Fruit fly (Drosophila melanogaster) whole organism, embryonic: ENCODE data around the gene dlp.

Experiments
- Antp ChIP-seq: fragments of 200-800 bp; sonication (Bioruptor generic); optimal IDR thresholded peaks from 3 replicates; lab custom pipeline; 2016; ENCODE audit warnings: missing biosample characterization, missing genetic modification characterization
- Asciz ChIP-seq: fragments of 200-800 bp; sonication (Bioruptor generic); optimal IDR thresholded peaks from 2 replicates; lab custom pipeline; 2017; ENCODE audit warnings: missing biosample characterization, mild to moderate bottlenecking, missing genetic modification characterization, missing genetic modification reagents
- CG10462 ChIP-seq: fragments of 200-800 bp; sonication (Bioruptor generic); optimal IDR thresholded peaks from 2 replicates; lab custom pipeline; 2016; ENCODE audit warnings: missing biosample characterization, missing genetic modification characterization
- CG10959 ChIP-seq: fragments of 200-800 bp; sonication (Bioruptor generic); IDR thresholded peaks from 2 replicates; pipeline ENCODE4 v1.3.6; 2022; ENCODE audit warnings: missing biosample characterization, missing genetic modification characterization
- CG11093 ChIP-seq: fragments of 200-800 bp; sonication (Bioruptor generic); IDR thresholded peaks from 3 replicates; pipeline ENCODE4 v1.3.6; 2022; ENCODE audit warnings: missing biosample characterization, missing genetic modification characterization
- CG12104 ChIP-seq: fragments of 200-800 bp; sonication (Bioruptor generic); optimal IDR thresholded peaks from 3 replicates; lab custom pipeline; 2016; ENCODE audit warnings: missing biosample characterization, missing genetic modification characterization
- CG12942 ChIP-seq: fragments of 200-800 bp; sonication (Bioruptor generic); optimal IDR thresholded peaks from 3 replicates; lab custom pipeline; 2016; ENCODE audit warnings: missing biosample characterization, missing genetic modification characterization
- CG13287 ChIP-seq: fragments of 200-800 bp; sonication (Bioruptor generic); IDR thresholded peaks from 2 replicates; pipeline ENCODE4 v1.3.6; 2022; ENCODE audit warnings: missing biosample characterization, missing genetic modification characterization; ENCODE audit not compliant: partially characterized antibody
- CG14050 ChIP-seq: fragments of 200-800 bp; sonication (Bioruptor generic); IDR thresholded peaks from 3 replicates; pipeline ENCODE4 v1.3.6; 2022; ENCODE audit warnings: missing biosample characterization, missing genetic modification characterization
- CG14667 ChIP-seq: fragments of 200-800 bp; sonication (Bioruptor generic); IDR thresholded peaks from 2 replicates; pipeline ENCODE4 v1.3.6; 2022; ENCODE audit warnings: missing biosample characterization, missing genetic modification characterization
- CG15601 ChIP-seq: fragments of 200-800 bp; sonication (Bioruptor generic); optimal IDR thresholded peaks from 3 replicates; lab custom pipeline; 2019; ENCODE audit warnings: missing biosample characterization, mild to moderate bottlenecking, missing genetic modification characterization, moderate library complexity
- CG17328 ChIP-seq: fragments of 200-800 bp; sonication (Bioruptor generic); IDR thresholded peaks from 2 replicates; pipeline ENCODE4 v1.3.6; 2022; ENCODE audit warnings: missing biosample characterization, missing genetic modification characterization
- CG17385 ChIP-seq: fragments of 200-800 bp; sonication (Bioruptor generic); optimal IDR thresholded peaks from 3 replicates; lab custom pipeline; 2018; ENCODE audit warnings: missing biosample characterization, mild to moderate bottlenecking, missing genetic modification characterization
- CG1792 ChIP-seq: fragments of 200-800 bp; sonication (Bioruptor generic); optimal IDR thresholded peaks from 2 replicates; lab custom pipeline; 2016; ENCODE audit warnings: missing biosample characterization, missing genetic modification characterization
- CG18262 ChIP-seq: fragments of 200-800 bp; optimal IDR thresholded peaks from 3 replicates; lab custom pipeline; 2019; ENCODE audit warnings: missing biosample characterization, mild to moderate bottlenecking, missing genetic modification characterization, moderate library complexity
- CG3065 ChIP-seq: fragments of 200-800 bp; sonication (Bioruptor generic); optimal IDR thresholded peaks from 2 replicates; lab custom pipeline; 2016; ENCODE audit warnings: missing biosample characterization, missing genetic modification characterization
- CG31441 ChIP-seq: fragments of 200-800 bp; sonication (Bioruptor generic); IDR thresholded peaks from 2 replicates; pipeline ENCODE4 v1.3.6; 2022; ENCODE audit warnings: missing biosample characterization, missing genetic modification characterization
- CG32767 ChIP-seq: fragments of 200-800 bp; sonication (Bioruptor generic); IDR thresholded peaks from 2 replicates; pipeline ENCODE4 v1.3.6; 2022; ENCODE audit warnings: missing biosample characterization, missing genetic modification characterization
- CG3847 ChIP-seq: fragments of 200-800 bp; sonication (Bioruptor generic); IDR thresholded peaks from 2 replicates; pipeline ENCODE4 v1.3.6; 2022; ENCODE audit warnings: missing biosample characterization, missing genetic modification characterization
- CG3995 ChIP-seq: fragments of 200-800 bp; sonication (Bioruptor generic); optimal IDR thresholded peaks from 3 replicates; lab custom pipeline; 2016; ENCODE audit warnings: missing biosample characterization, missing genetic modification characterization
- CG5180 ChIP-seq: fragments of 200-800 bp; sonication (Bioruptor generic); optimal IDR thresholded peaks from 3 replicates; lab custom pipeline; 2017; ENCODE audit warnings: missing biosample characterization, missing genetic modification characterization, mild to moderate bottlenecking, moderate library complexity, missing genetic modification reagents
- D ChIP-seq, 2 experiments: fragments of 200-800 bp in 1 of 2; fragments of >200 bp in 1 of 2; sonication (Bioruptor generic) in 1 of 2; optimal IDR thresholded peaks; 2 replicates in 1 of 2; 3 replicates in 1 of 2; lab custom pipeline; 2017; ENCODE audit warnings: mild to moderate bottlenecking in 1 of 2, missing biosample characterization in 1 of 2, missing genetic modification characterization in 1 of 2, missing genetic modification reagents in 1 of 2
- Dbx ChIP-seq: fragments of 200-800 bp; sonication (Bioruptor generic); IDR thresholded peaks from 3 replicates; pipeline ENCODE4 v1.3.6; 2022; ENCODE audit warnings: missing biosample characterization, missing genetic modification characterization
- Drgx ChIP-seq: fragments of 200-800 bp; sonication (Bioruptor generic); IDR thresholded peaks from 2 replicates; pipeline ENCODE4 v1.3.6; 2022; ENCODE audit warnings: missing biosample characterization, missing genetic modification characterization
- Ets65A ChIP-seq: fragments of 200-800 bp; sonication (Bioruptor generic); peaks from one replicate; lab custom pipeline; 2016; ENCODE audit warnings: missing biosample characterization, missing genetic modification characterization
- Hr78 ChIP-seq, 2 experiments: fragments of 200-800 bp in 1 of 2; fragments of >200 bp in 1 of 2; sonication (Bioruptor generic) in 1 of 2; optimal IDR thresholded peaks; 2 replicates each; lab custom pipeline; 2017 to 2019; ENCODE audit warnings: missing biosample characterization in 2 of 2, missing genetic modification characterization in 2 of 2, mild to moderate bottlenecking in 1 of 2, moderate library complexity in 1 of 2
- Kr ChIP-seq: fragments of 200-800 bp; sonication (Bioruptor generic); optimal IDR thresholded peaks from 2 replicates; lab custom pipeline; 2017; ENCODE audit warnings: missing biosample characterization, mild to moderate bottlenecking, missing genetic modification characterization
- MTF-1 ChIP-seq: fragments of 200-800 bp; sonication (Bioruptor generic); optimal IDR thresholded peaks from 2 replicates; lab custom pipeline; 2018; ENCODE audit warnings: missing biosample characterization, mild to moderate bottlenecking, missing genetic modification characterization, borderline replicate concordance
- Mrtf ChIP-seq: fragments of 200-800 bp; sonication (Bioruptor generic); IDR thresholded peaks from 3 replicates; pipeline ENCODE4 v1.3.6; 2022; ENCODE audit warnings: missing biosample characterization, missing genetic modification characterization
- Oli ChIP-seq: fragments of 200-800 bp; sonication (Bioruptor generic); optimal IDR thresholded peaks from 2 replicates; lab custom pipeline; 2018; ENCODE audit warnings: missing biosample characterization, mild to moderate bottlenecking, missing genetic modification characterization, moderate library complexity
- Sin3A ChIP-seq: fragments of >200 bp; optimal IDR thresholded peaks from 2 replicates; lab custom pipeline; 2018
- TFAM ChIP-seq: fragments of 200-800 bp; sonication (Bioruptor generic); optimal IDR thresholded peaks from 2 replicates; lab custom pipeline; 2017; ENCODE audit warnings: missing biosample characterization, missing genetic modification characterization, inconsistent platforms
- bab2 ChIP-seq: fragments of 200-800 bp; sonication (Bioruptor generic); optimal IDR thresholded peaks from 2 replicates; lab custom pipeline; 2016; ENCODE audit warnings: missing biosample characterization, missing genetic modification characterization
- caup ChIP-seq: fragments of 200-800 bp; sonication (Bioruptor generic); optimal IDR thresholded peaks from 3 replicates; lab custom pipeline; 2017; ENCODE audit warnings: missing biosample characterization, mild to moderate bottlenecking, missing genetic modification characterization, moderate library complexity; ENCODE audit not compliant: severe bottlenecking
- chif ChIP-seq, 2 experiments: fragments of 200-800 bp; sonication (Bioruptor generic); optimal IDR thresholded peaks; 3 replicates each; lab custom pipeline; 2016; ENCODE audit warnings: missing biosample characterization in 2 of 2, missing genetic modification characterization in 2 of 2
- dpn ChIP-seq, 2 experiments: fragments of 200-800 bp; sonication (Bioruptor generic); optimal IDR thresholded peaks; 3 replicates each; lab custom pipeline; 2016; ENCODE audit warnings: missing biosample characterization in 2 of 2, missing genetic modification characterization in 2 of 2
- fd102C ChIP-seq: fragments of 200-800 bp; sonication (Bioruptor generic); optimal IDR thresholded peaks from 2 replicates; lab custom pipeline; 2018; ENCODE audit warnings: missing biosample characterization, mild to moderate bottlenecking, missing genetic modification characterization, moderate library complexity
- ftz-f1 ChIP-seq: fragments of 200-800 bp; sonication (Bioruptor generic); optimal IDR thresholded peaks from 2 replicates; lab custom pipeline; 2016; ENCODE audit warnings: missing biosample characterization, missing genetic modification characterization
- kah ChIP-seq: fragments of 200-800 bp; sonication (Bioruptor generic); optimal IDR thresholded peaks from 2 replicates; lab custom pipeline; 2018; ENCODE audit warnings: missing biosample characterization, mild to moderate bottlenecking, missing genetic modification characterization
- lbe ChIP-seq: fragments of 200-800 bp; sonication (Bioruptor generic); optimal IDR thresholded peaks from 2 replicates; lab custom pipeline; 2016; ENCODE audit warnings: missing biosample characterization, mild to moderate bottlenecking, missing genetic modification characterization
- mam ChIP-seq: fragments of 200-800 bp; sonication (Bioruptor generic); optimal IDR thresholded peaks from 3 replicates; lab custom pipeline; 2016; ENCODE audit warnings: missing biosample characterization, missing genetic modification characterization
- nerfin-1 ChIP-seq: fragments of 200-800 bp; sonication (Bioruptor generic); optimal IDR thresholded peaks from 3 replicates; lab custom pipeline; 2019; ENCODE audit warnings: missing biosample characterization, mild to moderate bottlenecking, missing genetic modification characterization, moderate library complexity
- oc ChIP-seq: fragments of 200-800 bp; sonication (Bioruptor generic); optimal IDR thresholded peaks from 2 replicates; lab custom pipeline; 2018; ENCODE audit warnings: missing biosample characterization, mild to moderate bottlenecking, missing genetic modification characterization, moderate library complexity
- p53 ChIP-seq: fragments of 200-800 bp; sonication (Bioruptor generic); optimal IDR thresholded peaks from 2 replicates; lab custom pipeline; 2016; ENCODE audit warnings: missing biosample characterization, missing genetic modification characterization
- pb ChIP-seq: fragments of 200-800 bp; sonication (Bioruptor generic); optimal IDR thresholded peaks from 3 replicates; lab custom pipeline; 2016; ENCODE audit warnings: missing biosample characterization, missing genetic modification characterization
- peb ChIP-seq: fragments of 200-800 bp; sonication (Bioruptor generic); IDR thresholded peaks from 2 replicates; pipeline ENCODE4 v1.3.6; 2022; ENCODE audit warnings: missing biosample characterization, missing genetic modification characterization
- sc ChIP-seq, 3 experiments: fragments of >200 bp in 2 of 3; fragments of 200-800 bp in 1 of 3; sonication (Bioruptor generic) in 1 of 3; optimal IDR thresholded peaks; 2 replicates in 2 of 3; 3 replicates in 1 of 3; lab custom pipeline; 2017; ENCODE audit warnings: mild to moderate bottlenecking in 1 of 3, missing biosample characterization in 1 of 3, missing genetic modification characterization in 1 of 3, missing genetic modification reagents in 1 of 3
- slbo ChIP-seq: fragments of 200-800 bp; sonication (Bioruptor generic); IDR thresholded peaks from 2 replicates; pipeline ENCODE4 v1.3.6; 2022; ENCODE audit warnings: missing biosample characterization, missing genetic modification characterization
- ssp ChIP-seq: fragments of 200-800 bp; sonication (Bioruptor generic); IDR thresholded peaks from 2 replicates; pipeline ENCODE4 v1.3.6; 2022; ENCODE audit warnings: missing biosample characterization, missing genetic modification characterization
- stc ChIP-seq: fragments of 200-800 bp; sonication (Bioruptor generic); IDR thresholded peaks from 2 replicates; pipeline ENCODE4 v1.3.6; 2022; ENCODE audit warnings: missing biosample characterization, missing genetic modification characterization

Gene dlp

DNA sequence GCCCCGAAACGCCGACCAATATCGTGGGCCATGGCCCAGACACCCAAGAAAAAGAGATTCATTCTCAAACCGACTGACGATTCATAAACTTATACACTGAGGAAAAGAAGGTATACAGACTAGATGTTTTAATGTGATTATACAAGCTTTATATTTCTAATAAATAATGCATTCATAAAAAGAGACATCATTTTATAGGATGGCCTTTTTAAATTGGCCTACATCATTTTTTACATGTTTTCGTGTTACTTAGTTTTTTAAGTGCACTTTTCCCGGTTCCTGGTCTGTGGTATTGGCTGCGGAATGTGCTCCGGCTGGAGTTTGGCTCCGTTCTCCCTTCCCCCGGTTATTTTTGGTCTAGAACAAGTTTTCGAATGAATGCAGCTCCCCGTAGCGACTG lies 20.2 kb downstream of the dlp start (continued):
- peak in 1 of 2 experiments; percentile 64 for TF ChIP-seq Hr78 (GFP tag; optimal IDR thresholded peaks at IDR 0.05; lab: Kevin White, UChicago)
- no peak for TF ChIP-seq sc (optimal IDR thresholded peaks at IDR 0.05; lab: Kevin White, UChicago)
- TF ChIP-seq sc (GFP tag; optimal IDR thresholded peaks at IDR 0.05; lab: Kevin White, UChicago), result peak; percentile 87
- TF ChIP-seq pb (GFP tag; lab: Kevin White, UChicago), result no peak
- TF ChIP-seq CG1792 (GFP tag; lab: Kevin White, UChicago), result peak; percentile 41
- TF ChIP-seq chif (GFP tag; optimal IDR thresholded peaks at IDR 0.05; lab: Kevin White, UChicago), result peak; percentile 84 to 89
- peak; percentile 62 for TF ChIP-seq ssp (GFP tag; lab: Robert Waterston, UW)
- peak; percentile 81 for TF ChIP-seq Oli
- peak; percentile 66; the same call in 2 of the 3 replicates for TF ChIP-seq CG11093 (GFP tag; lab: Robert Waterston, UW)
- peak; percentile 12 for TF ChIP-seq Antp (GFP tag; lab: Kevin White, UChicago)
- peak; percentile 90 for TF ChIP-seq Ets65A (GFP tag; lab: Kevin White, UChicago)
- TF ChIP-seq CG3995, result no peak
- TF ChIP-seq TFAM (GFP tag; lab: Kevin White, UChicago), result no peak
- no peak for TF ChIP-seq Sin3A (lab: Kevin White, UChicago)
- TF ChIP-seq dpn (GFP tag; optimal IDR thresholded peaks at IDR 0.05; lab: Kevin White, UChicago), result peak; percentile 69 to 74
- peak; percentile 36 for TF ChIP-seq slbo
- no peak for TF ChIP-seq Kr (GFP tag; lab: Kevin White, UChicago)
- TF ChIP-seq CG15601 (tag; lab: Kevin White, UChicago), result peak; percentile 95
- peak; percentile 94 for TF ChIP-seq CG18262 (tag; lab: Kevin White, UChicago)
- no peak for TF ChIP-seq fd102C (GFP tag; lab: Kevin White, UChicago)
- TF ChIP-seq CG10959 (GFP tag; lab: Robert Waterston, UW), result peak; percentile 80
- peak; percentile 68; the same call in 1 of the 2 replicates for TF ChIP-seq peb (GFP tag; lab: Robert Waterston, UW)
- TF ChIP-seq MTF-1 (GFP tag; lab: Kevin White, UChicago), result peak; percentile 74
- peak; percentile 69; the same call in 1 of the 2 replicates for TF ChIP-seq CG14667 (GFP tag; lab: Robert Waterston, UW)
- TF ChIP-seq CG17385 (GFP tag; lab: Kevin White, UChicago), result peak; percentile 62
- peak; percentile 13; the same call in 1 of the 3 replicates for TF ChIP-seq CG14050
- TF ChIP-seq CG3065 (GFP tag; lab: Kevin White, UChicago), result peak; percentile 41
- no peak for TF ChIP-seq p53 (GFP tag; lab: Kevin White, UChicago)
- TF ChIP-seq caup, result peak; percentile 40
- no peak; the same call in 2 of the 3 replicates for TF ChIP-seq Mrtf (GFP tag; lab: Robert Waterston, UW)
- TF ChIP-seq CG31441, result peak; percentile 87
- TF ChIP-seq stc (GFP tag; lab: Robert Waterston, UW), result peak; percentile 27; the same call in 1 of the 2 replicates
- no peak for TF ChIP-seq kah (GFP tag; lab: Kevin White, UChicago)
- TF ChIP-seq Dbx (GFP tag; lab: Robert Waterston, UW), result no peak
- TF ChIP-seq ftz-f1 (GFP tag; lab: Kevin White, UChicago), result no peak
- peak; percentile 67 for TF ChIP-seq lbe (GFP tag; lab: Kevin White, UChicago)
- TF ChIP-seq CG32767 (GFP tag; lab: Robert Waterston, UW), result peak; percentile 24; the same call in 1 of the 2 replicates
- TF ChIP-seq nerfin-1 (tag; lab: Kevin White, UChicago), result peak; percentile 81
- TF ChIP-seq Asciz (GFP tag; lab: Kevin White, UChicago), result peak; percentile 69
- peak; percentile 41 for TF ChIP-seq CG10462 (GFP tag; lab: Kevin White, UChicago)
- peak; percentile 8 for TF ChIP-seq CG5180 (GFP tag; lab: Kevin White, UChicago)
- TF ChIP-seq bab2, result peak; percentile 71
- peak; percentile 56 for TF ChIP-seq mam (GFP tag; lab: Kevin White, UChicago)
- peak; percentile 86 for TF ChIP-seq oc (tag; lab: Kevin White, UChicago)
- peak; percentile 57 for TF ChIP-seq CG12942 (GFP tag; lab: Kevin White, UChicago)
- no peak for TF ChIP-seq CG13287 (GFP tag; lab: Robert Waterston, UW)
- peak; percentile 21; the same call in 1 of the 2 replicates for TF ChIP-seq CG3847 (GFP tag; lab: Robert Waterston, UW)
- peak; percentile 83 for TF ChIP-seq CG17328
- TF ChIP-seq Drgx (GFP tag; lab: Robert Waterston, UW), result peak; percentile 85
- no peak for TF ChIP-seq D (optimal IDR thresholded peaks at IDR 0.05; lab: Kevin White, UChicago)
- TF ChIP-seq D (GFP tag; optimal IDR thresholded peaks at IDR 0.05; lab: Kevin White, UChicago), result peak; percentile 88
- TF ChIP-seq CG12104 (GFP tag; lab: Kevin White, UChicago), result peak; percentile 29
